Fruit fly (Drosophila melanogaster) whole organism, larva: Measurements from ENCODE around the gene Atxn7.

ENCODE experiments used
- noc ChIP-seq: fragments of 200-800 bp; sonication (Bioruptor generic); optimal IDR thresholded peaks from 3 replicates; lab custom pipeline; 2019; ENCODE audit warnings: missing biosample characterization, mild to moderate bottlenecking, missing genetic modification characterization, moderate library complexity

Gene Atxn7

DNA sequence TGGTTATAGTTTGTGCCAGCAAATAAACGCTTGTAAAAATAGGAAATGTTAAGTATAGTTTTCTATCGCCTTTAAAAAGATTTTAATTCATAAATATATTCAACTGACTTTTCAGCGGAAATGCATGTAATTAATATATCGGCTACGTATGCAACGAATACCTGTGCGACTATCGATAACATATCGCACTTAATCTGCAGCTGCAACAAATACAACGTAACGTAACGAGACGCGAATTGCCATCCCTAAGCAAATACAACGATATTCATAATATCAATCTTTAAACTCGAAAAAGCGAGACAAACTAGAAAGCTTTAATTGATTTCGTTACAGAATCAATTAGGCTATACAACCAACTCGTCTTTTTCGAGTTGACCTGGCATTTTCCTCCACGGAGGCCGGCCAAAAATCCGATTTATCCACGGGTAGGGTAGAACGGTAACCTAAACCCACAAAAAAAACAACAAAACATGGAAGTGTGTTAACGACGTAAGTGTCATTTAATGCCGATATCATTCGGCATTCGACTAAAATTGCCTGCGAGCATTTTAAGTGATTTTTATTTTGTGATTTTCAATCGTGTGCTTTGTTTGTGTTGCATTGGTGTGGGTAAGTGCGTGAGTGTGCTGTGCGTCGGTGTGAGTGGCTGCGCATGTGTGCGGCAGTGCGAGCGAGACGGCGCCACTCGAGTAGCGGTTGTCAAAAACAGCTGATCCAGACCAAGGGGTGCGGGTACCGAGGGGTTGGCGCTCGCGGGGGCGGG lies at the start of gene Atxn7:
Atxn7 (plus strand) TSS at position 187 of the 763 bp plus-strand sequence.
- peak; percentile 2 for TF ChIP-seq noc (tag; lab: Kevin White, UChicago)

DNA sequence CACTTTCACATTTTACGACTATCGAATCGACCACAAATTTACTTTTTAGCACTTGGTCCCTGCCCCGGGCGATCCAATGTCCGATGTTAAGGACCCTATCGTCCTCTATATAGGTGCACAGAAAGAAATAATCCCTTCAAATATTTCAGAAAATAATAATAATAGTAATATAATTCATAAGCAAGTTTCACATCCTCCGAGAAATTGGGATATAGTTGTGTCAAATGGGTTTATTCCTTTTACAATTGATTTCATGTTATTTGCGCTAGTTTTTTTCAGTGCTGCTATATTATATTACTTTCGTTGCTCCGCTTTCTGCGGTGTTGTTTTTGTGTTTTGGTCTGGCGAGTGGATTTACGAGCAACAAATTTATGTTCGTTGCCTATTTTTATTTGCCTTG lies 27.2 kb upstream of the Atxn7 start:
- TF ChIP-seq noc (tag; lab: Kevin White, UChicago), result no peak

DNA sequence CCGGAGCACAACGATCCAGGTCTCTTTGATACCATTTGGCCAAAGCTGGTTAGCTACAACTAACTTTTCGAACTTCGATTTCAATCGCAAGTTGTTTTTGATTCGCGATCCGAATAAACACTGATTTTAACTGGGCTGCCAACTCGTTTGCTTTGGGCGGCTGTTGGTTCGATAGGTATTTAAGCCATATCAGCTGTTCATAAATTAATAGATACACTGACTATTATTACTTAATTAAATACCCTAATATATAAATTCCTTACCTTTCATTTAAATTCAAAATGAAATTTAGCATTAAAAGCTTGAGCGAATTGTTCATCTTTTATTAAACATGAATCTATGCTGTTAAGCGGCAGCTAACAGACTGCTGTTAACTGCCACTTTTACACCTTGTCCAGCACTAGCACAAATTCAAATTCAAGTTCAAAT lies 18.4 kb upstream of the Atxn7 start, which contains the start of gene CG9967:
CG9967 (minus strand) TSS at position 129 of the 429 bp plus-strand sequence.
- TF ChIP-seq noc (tag; lab: Kevin White, UChicago), result no peak

DNA sequence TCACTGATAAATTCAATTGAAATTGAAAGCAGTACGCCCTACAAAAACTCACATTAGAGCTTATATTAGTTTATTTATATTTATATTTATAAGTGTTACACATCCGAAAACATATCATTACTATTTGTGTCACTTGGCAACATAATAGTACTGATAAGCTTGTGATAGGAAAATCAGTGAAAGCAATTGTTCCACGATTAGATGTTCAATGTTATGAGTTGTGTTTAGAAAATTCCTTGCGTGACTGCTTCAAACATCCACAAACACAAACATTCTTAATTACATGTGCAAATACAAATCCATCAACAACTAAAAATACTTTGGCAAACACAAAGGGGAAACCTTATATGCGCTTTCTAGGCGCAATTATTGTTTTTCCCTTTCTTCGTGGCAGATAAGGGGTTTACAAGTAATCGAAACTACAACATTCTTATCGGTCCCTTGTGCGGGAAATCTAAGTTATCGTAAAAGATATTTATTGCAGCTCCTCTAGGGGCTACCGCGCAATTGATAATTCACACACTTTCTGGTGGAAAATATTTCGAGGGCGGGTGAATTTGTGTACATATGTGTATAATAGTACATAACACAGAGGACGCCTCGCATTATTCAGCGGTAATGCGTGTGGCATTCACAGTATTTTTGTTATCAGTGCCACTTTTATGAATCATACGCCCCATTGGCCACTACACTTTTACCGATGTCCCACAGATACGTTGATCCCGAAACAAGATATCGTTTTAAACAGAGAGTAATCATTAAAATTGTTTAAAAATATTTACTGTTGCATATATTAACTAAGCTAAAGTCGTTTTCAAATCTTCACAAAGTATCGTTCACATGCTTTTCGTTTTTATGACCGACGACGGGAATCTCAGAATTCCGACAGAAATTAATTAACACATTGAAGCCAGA lies 13.5 kb upstream of the Atxn7 start:
- no peak for TF ChIP-seq noc (tag; lab: Kevin White, UChicago)

DNA sequence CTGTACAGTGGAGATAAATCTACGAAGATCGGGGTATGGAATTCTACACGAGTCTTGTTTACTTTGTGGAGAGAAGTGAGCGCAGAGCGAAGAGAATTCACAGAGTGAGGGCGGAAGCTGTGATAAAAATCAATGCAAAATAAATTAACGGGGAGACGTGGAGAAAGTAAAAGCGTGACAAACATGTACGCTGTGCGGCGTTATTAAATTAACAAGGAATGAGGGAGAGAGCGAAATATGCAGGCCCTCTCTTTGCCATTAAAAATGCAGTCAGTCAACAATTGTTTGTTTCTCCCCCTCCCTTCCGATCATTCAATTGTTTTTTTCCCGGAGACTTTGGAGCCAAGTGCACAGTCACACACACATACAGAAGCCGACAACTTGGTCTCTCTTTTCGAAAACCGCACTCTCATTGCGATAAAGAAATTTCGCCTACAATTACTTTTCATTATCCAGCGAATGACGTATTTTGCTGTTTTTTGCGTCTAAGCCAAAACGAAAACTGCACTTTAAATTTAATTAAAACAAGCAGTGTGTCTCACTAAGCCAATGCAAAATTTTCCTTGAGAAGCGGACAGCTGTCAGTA lies 12.7 kb upstream of the Atxn7 start:
- TF ChIP-seq noc (tag; lab: Kevin White, UChicago), result no peak

DNA sequence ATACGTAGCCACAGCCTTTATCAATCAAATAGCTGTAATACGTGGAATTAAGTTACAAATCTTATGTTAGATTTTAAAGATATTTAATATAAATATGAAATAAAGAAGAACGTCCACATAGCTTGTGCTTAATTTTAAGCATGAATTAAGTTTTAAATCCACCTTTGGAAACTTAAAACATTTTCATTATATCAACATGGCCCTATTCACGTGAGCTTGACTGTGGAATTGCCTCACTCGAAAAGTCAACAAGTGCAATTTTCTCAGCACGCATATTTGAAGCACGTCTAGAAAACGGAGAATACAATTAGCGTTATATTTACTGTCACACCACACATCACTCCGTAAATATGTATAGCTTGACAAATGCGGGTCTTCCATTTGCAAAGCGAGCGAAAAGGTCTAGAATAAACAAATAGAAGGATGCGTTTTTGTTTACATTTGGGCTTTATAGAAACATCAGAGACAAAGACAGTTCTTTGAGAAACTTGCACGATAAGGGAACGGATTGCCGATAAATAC lies 12.0 kb upstream of the Atxn7 start:
- TF ChIP-seq noc (tag; lab: Kevin White, UChicago), result peak; percentile 93

DNA sequence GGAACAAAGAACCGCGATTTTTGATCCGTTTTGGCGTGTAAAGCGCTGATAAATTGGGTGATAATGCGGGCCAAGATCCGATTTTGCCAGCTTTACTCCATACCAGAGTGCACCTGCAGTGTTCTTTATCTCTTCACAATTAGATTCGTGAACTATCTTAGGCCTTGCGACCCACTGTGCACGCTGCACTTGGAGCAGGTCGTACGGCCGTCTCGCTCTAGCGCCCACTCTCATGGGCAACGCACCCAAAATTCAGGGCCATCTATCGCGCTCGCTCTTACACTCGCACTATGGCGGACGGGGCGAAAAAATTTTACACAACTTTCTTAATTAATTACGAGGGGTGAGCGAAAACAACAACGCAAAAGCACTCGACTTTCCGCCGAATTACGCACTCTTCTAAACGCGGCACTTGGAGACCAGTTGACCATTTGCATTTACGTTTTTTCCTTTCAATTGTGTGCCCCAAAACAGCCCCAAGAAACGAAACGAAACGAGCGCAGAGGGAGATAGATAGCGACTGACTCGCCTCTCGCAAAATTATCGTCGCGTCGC lies 11.4 kb upstream of the Atxn7 start:
- no peak for TF ChIP-seq noc (tag; lab: Kevin White, UChicago)

DNA sequence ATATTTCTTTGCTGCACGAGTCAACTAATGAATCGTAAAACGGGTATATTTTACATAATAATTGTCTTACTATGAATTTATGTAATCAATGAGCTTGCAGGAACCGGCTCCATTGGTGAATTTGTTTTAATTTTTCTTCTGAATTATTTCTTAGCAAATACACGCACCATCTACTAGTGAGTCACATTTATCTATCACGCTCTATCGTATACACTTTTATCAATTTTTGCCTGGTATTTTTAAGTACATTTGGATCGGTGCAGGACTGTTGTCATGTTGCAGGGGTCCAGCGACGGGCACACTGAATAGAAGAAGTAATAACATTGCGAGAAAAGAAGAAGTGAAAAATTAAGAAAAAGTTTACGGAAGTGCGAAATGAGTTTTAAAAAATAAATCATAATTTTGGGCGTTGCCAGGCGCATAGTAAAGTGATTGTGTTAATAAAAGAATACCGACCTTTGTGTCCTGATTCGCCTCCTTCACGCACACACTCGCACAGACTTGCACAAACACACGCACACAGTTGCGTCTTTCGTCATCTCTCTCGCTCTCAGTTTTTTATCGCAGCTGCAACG lies 10.5 kb upstream of the Atxn7 start, which contains the start of the genes Rab5 and Axud1:
Rab5 (minus strand) TSS at position 197 of the 575 bp plus-strand sequence.
Axud1 (plus strand) TSS at position 269 of the 575 bp plus-strand sequence.
- TF ChIP-seq noc (tag; lab: Kevin White, UChicago), result no peak

DNA sequence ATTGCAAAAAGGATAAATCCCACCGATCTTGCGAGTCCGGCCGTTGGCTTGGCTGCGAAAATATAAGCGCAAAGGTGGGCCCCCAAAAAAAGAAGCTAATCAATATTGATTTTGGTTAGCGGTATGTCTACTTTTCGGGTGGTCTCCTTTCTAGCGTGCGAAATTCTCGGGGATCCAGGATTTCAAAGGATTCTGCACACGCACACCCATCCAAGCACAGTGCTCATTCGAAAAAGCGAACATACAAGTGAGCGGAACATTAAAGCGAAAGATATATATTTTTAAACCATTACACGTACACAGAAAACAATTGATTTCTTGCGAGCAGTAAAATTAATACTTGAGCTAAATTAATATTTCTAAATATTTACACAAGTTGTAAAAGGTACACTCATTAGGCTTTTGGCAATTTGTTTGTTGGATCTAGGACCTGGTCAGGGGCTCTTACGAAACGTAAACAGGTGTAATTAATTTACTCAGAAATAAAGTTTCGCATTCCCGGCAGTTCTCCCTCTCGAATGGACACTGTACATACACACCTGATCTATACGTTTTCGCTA lies 9.9 kb upstream of the Atxn7 start:
- TF ChIP-seq noc (tag; lab: Kevin White, UChicago), result no peak

DNA sequence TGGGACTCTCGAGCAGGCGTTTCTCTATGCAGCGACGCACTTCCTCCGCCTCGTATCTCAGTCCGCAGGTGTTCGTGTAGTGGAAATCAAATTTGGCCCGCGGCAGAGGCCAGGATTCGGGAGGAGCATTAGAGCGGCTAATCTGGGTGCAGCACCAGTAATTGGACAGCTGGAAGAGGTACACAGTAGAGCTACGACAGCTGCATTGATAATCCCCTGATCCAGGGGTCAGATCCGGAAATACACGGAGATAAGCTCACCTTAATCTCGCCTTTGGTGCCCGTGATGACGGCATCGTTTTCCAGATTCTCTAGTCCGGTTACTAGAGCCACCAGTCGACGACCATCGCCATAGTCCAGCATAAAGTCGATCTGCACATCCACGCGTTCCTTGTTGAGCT lies 5.3 kb upstream of the Atxn7 start:
- TF ChIP-seq noc (tag; lab: Kevin White, UChicago), result no peak

DNA sequence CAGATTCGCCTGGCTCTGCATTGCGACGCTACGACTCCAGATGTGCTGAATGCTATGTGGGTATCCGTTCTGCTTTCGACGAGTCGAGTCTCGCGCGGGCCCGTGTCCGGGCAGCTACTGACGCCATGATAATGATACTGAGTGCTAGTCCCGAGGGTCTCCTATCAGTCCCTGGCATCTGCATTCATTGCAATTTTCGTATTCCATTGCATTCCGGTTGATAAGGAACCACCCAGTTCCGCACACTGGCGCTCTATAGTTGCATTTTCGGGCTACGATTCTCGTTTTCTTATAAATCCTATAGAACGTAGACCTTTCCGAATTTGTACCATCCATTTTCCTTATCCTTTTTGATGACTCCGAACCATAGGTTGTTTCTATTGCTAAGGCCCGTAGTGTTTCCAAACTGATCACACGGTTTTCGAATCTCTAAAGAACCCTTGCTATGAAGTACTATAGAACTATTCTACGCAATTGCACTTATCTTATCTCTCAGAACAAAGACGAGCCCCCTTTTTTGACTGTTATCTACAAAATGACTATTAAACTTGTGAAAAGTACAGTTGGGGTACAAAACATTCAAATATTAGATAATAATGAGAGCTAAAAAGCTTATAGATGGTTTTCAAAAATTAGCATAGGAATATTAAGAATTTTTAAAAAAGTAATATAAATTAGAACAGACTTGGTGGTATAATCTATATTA lies 4.1 kb upstream of the Atxn7 start, which contains the start of gene CG3597:
CG3597 (minus strand) TSS at position 119 of the 706 bp plus-strand sequence.
- peak; percentile 46 for TF ChIP-seq noc (tag; lab: Kevin White, UChicago)

DNA sequence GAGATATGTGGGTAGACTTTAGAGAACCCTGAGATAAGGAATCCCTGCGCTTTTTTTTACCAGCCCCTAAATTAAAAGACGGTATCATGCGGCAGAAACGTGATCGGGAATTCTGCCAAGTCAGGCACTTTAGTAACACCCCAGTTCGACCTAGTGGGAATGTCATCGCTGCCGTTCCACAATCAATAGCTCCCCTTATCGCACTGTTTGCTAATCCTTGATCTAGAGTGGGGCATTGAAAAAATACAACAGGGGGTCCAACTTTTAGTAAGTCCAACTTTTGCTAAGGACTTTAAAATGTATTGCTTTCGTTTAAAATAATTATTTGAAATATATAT lies 3.6 kb upstream of the Atxn7 start:
- TF ChIP-seq noc (tag; lab: Kevin White, UChicago), result no peak

DNA sequence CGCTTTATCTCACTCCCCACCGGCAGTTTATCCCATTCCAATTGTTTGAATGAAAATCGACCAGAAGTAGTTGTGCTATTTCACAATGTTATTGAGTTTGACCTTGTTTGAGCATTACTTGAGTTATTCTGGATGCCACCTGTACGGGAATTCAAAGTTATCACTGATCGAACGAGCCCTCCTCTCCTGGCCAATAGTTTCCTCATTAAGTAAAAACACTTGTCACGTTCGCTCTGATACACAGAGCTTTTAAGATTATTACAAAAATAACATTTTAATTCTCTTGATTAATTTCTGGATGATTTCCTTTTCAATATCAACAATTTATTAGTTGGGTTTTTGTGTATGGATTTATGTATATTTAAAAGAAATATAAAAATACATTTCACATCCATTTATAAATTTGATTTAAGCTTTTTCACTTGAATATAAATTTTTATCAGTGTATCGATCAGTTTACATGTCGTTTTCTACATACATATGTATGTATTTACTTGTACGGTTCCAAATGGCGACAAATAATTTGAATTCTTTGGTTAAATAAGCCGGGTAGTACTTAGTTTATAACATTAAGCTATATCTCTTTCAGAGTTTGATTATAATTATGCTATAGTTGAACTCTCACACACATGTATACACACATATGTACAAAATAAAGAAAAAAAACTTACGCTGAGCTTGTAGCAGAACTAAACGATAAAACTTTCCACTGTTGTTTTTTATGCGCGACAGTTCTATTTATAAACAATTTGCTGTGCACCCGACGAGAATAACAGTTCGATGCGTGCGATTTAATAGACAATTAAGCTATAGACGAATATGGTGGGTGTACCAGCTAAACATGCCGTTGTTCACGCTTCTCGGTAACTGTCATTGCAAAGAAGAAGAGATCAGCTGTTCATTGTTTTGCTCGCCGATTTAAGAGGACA lies 1.6 kb upstream of the Atxn7 start, which contains the start of the genes CG3609 and CG15390:
CG3609 (minus strand) TSS at position 810 of the 929 bp plus-strand sequence.
CG15390 (plus strand) TSS at position 896 of the 929 bp plus-strand sequence.
- TF ChIP-seq noc (tag; lab: Kevin White, UChicago), result peak; percentile 76
